Fruit fly (Drosophila melanogaster): ENCODE data around the gene Atg16.

Gene Atg16

DNA sequence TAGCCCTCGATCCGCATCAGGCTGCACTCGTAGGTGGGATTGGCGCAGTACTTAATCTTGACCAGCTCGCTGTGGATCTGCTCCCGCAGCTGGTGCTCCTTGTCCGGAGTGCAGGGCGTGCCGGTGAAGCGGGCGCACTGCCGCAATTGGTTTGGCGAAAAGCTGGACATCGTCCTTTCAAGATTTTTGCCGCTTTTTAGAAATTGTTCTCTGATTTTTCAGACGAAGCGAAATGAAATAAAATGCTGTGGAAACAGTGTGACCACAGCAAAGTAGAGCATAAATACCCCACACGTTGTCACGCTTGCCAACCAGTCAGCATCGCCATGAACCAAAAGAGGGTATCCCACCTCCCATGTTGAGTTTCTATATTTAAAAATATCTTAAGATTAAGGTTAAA lies 22.3 kb upstream of the Atg16 start, which contains the start of gene dgt1 (continued):
- TF ChIP-seq CG3726 (GFP tag; IDR thresholded peaks at IDR 0.05) = no peak
- no peak for TF ChIP-seq HHEX (GFP tag; optimal IDR thresholded peaks at IDR 0.05)
- no peak for TF ChIP-seq Trl (optimal IDR thresholded peaks at IDR 0.05)
- TF ChIP-seq Trl (GFP tag; optimal IDR thresholded peaks at IDR 0.05) = no peak
- TF ChIP-seq CG30431 (GFP tag; optimal IDR thresholded peaks at IDR 0.05) = no peak
- TF ChIP-seq CG2199 (GFP tag; IDR thresholded peaks at IDR 0.05) = no peak
- no peak for TF ChIP-seq zen2 (GFP tag; IDR thresholded peaks at IDR 0.05; ENCODE audit: partially characterized antibody)
- TF ChIP-seq Dll (GFP tag; IDR thresholded peaks at IDR 0.05; ENCODE audit: partially characterized antibody) = no peak
- no peak for TF ChIP-seq rib (GFP tag; IDR thresholded peaks at IDR 0.05)
- peak; percentile 11; the same call in 1 of the 2 replicates for TF ChIP-seq Bgb (GFP tag; IDR thresholded peaks at IDR 0.05; ENCODE audit: partially characterized antibody)
- 0 out of 2 replicates have a peak, but pooled peaks have one; percentile 16 for TF ChIP-seq unc-4 (GFP tag; IDR thresholded peaks at IDR 0.05; ENCODE audit: partially characterized antibody)
- TF ChIP-seq CG1233 (GFP tag; optimal IDR thresholded peaks at IDR 0.05) = no peak
- no peak for TF ChIP-seq gro (GFP tag; optimal IDR thresholded peaks at IDR 0.05)
- TF ChIP-seq CG4328 (GFP tag; optimal IDR thresholded peaks at IDR 0.05) = no peak
- no peak for TF ChIP-seq CG8478 (optimal IDR thresholded peaks at IDR 0.05)
- TF ChIP-seq pho (GFP tag; optimal IDR thresholded peaks at IDR 0.05) = no peak
- TF ChIP-seq row (GFP tag; IDR thresholded peaks at IDR 0.05) = no peak
- no peak for TF ChIP-seq CG3281 (GFP tag; optimal IDR thresholded peaks at IDR 0.05)
- TF ChIP-seq Hmx (GFP tag; optimal IDR thresholded peaks at IDR 0.05) = no peak
- no peak for TF ChIP-seq ash1 (GFP tag; optimal IDR thresholded peaks at IDR 0.05)
- no peak for TF ChIP-seq CG1529 (GFP tag; optimal IDR thresholded peaks at IDR 0.05)
- no peak for TF ChIP-seq CG11093 (GFP tag; IDR thresholded peaks at IDR 0.05)
- no peak for TF ChIP-seq CG32532 (GFP tag; IDR thresholded peaks at IDR 0.05)
- TF ChIP-seq CG17328 (GFP tag; IDR thresholded peaks at IDR 0.05) = 0 out of 2 replicates have a peak, but pooled peaks have one; percentile 10
- no peak for TF ChIP-seq pfk (GFP tag; optimal IDR thresholded peaks at IDR 0.05)
- peak; percentile 7; the same call in 1 of the 2 replicates for TF ChIP-seq tna (GFP tag; IDR thresholded peaks at IDR 0.05; ENCODE audit: partially characterized antibody)
- no peak for TF ChIP-seq Atf3 (GFP tag; optimal IDR thresholded peaks at IDR 0.05)
- no peak for TF ChIP-seq cwo (GFP tag; optimal IDR thresholded peaks at IDR 0.05)
- no peak for TF ChIP-seq NfI (GFP tag; optimal IDR thresholded peaks at IDR 0.05)
- TF ChIP-seq hth (optimal IDR thresholded peaks at IDR 0.05) = no peak
- no peak for TF ChIP-seq br (optimal IDR thresholded peaks at IDR 0.05)
- TF ChIP-seq CG9817 (tag; optimal IDR thresholded peaks at IDR 0.05) = no peak
- no peak for TF ChIP-seq Nf-YA (GFP tag; IDR thresholded peaks at IDR 0.05)
- peak; percentile 14 for TF ChIP-seq ems (GFP tag; optimal IDR thresholded peaks at IDR 0.05)
- no peak for TF ChIP-seq CG10274 (GFP tag; optimal IDR thresholded peaks at IDR 0.05)
- no peak for TF ChIP-seq CG3407 (GFP tag; optimal IDR thresholded peaks at IDR 0.05)
- TF ChIP-seq stwl (tag; optimal IDR thresholded peaks at IDR 0.05) = no peak
- TF ChIP-seq CTCF (GFP tag; optimal IDR thresholded peaks at IDR 0.05) = no peak
- no peak for TF ChIP-seq ranshi (GFP tag; IDR thresholded peaks at IDR 0.05)
- no peak for TF ChIP-seq maf-S (GFP tag; optimal IDR thresholded peaks at IDR 0.05)
- TF ChIP-seq ind (GFP tag; optimal IDR thresholded peaks at IDR 0.05) = no peak
- no peak for TF ChIP-seq bowl (GFP tag; IDR thresholded peaks at IDR 0.05)
- no peak for TF ChIP-seq CG7963 (GFP tag; IDR thresholded peaks at IDR 0.05; ENCODE audit: partially characterized antibody)
- no peak for TF ChIP-seq shn (GFP tag; optimal IDR thresholded peaks at IDR 0.05)
- TF ChIP-seq Chrac-16 (GFP tag; optimal IDR thresholded peaks at IDR 0.05) = no peak
- peak; percentile 58; the same call in 1 of the 3 replicates for TF ChIP-seq Opbp (GFP tag; IDR thresholded peaks at IDR 0.05; ENCODE audit: partially characterized antibody)
- TF ChIP-seq vfl (GFP tag; optimal IDR thresholded peaks at IDR 0.05) = no peak
- TF ChIP-seq CG9727 (GFP tag; optimal IDR thresholded peaks at IDR 0.05) = no peak
- no peak for TF ChIP-seq Sox100B (GFP tag; optimal IDR thresholded peaks at IDR 0.05)
- TF ChIP-seq Dip3 (GFP tag; optimal IDR thresholded peaks at IDR 0.05) = no peak
- no peak for TF ChIP-seq sens-2 (GFP tag; IDR thresholded peaks at IDR 0.05)
- no peak for TF ChIP-seq zfh1 (GFP tag; IDR thresholded peaks at IDR 0.05)
- peak; percentile 40 for TF ChIP-seq Elba2 (GFP tag; optimal IDR thresholded peaks at IDR 0.05)
- no peak for TF ChIP-seq gsb (GFP tag; IDR thresholded peaks at IDR 0.05)

Data from whole organism, embryonic.